Fruit fly (Drosophila melanogaster) whole organism, embryonic: ENCODE data around the gene AstA-R1.

Experiments used
- ATbp ChIP-seq: fragments of 200-800 bp; sonication (Bioruptor generic); optimal IDR thresholded peaks from 2 replicates; lab custom pipeline; 2017; ENCODE audit warnings: missing biosample characterization, mild to moderate bottlenecking, missing genetic modification characterization, missing genetic modification reagents
- CG17829 ChIP-seq: fragments of 200-800 bp; optimal IDR thresholded peaks from 2 replicates; lab custom pipeline; 2019; ENCODE audit warnings: missing biosample characterization, mild to moderate bottlenecking, missing genetic modification characterization, moderate library complexity
- CG1792 ChIP-seq: fragments of 200-800 bp; sonication (Bioruptor generic); optimal IDR thresholded peaks from 2 replicates; lab custom pipeline; 2016; ENCODE audit warnings: missing biosample characterization, missing genetic modification characterization
- CG1832 ChIP-seq: fragments of 200-800 bp; sonication (Bioruptor generic); optimal IDR thresholded peaks from 2 replicates; lab custom pipeline; 2017; ENCODE audit warnings: missing biosample characterization, mild to moderate bottlenecking, missing genetic modification characterization, inconsistent platforms
- CG18764 ChIP-seq: fragments of 200-800 bp; sonication (Bioruptor generic); optimal IDR thresholded peaks from 3 replicates; lab custom pipeline; 2016; ENCODE audit warnings: missing biosample characterization, missing genetic modification characterization
- CG2116 ChIP-seq: fragments of 200-800 bp; sonication (Bioruptor generic); optimal IDR thresholded peaks from 3 replicates; lab custom pipeline; 2018; ENCODE audit warnings: missing biosample characterization, mild to moderate bottlenecking, missing genetic modification characterization
- CG2202 ChIP-seq: fragments of 200-800 bp; sonication (Bioruptor generic); optimal IDR thresholded peaks from 2 replicates; lab custom pipeline; 2018; ENCODE audit warnings: missing biosample characterization, mild to moderate bottlenecking, missing genetic modification characterization
- CG2712 ChIP-seq: fragments of 200-800 bp; optimal IDR thresholded peaks from 3 replicates; lab custom pipeline; 2019; ENCODE audit warnings: missing biosample characterization, mild to moderate bottlenecking, missing genetic modification characterization, moderate library complexity
- CG4282 ChIP-seq: fragments of 200-800 bp; sonication (Bioruptor generic); optimal IDR thresholded peaks from 2 replicates; lab custom pipeline; 2016; ENCODE audit warnings: missing biosample characterization, missing genetic modification characterization
- CG5245 ChIP-seq: fragments of 200-800 bp; sonication (Bioruptor generic); optimal IDR thresholded peaks from 3 replicates; lab custom pipeline; 2016; ENCODE audit warnings: missing biosample characterization, missing genetic modification characterization
- CG5953 ChIP-seq: fragments of 200-800 bp; sonication (Bioruptor generic); IDR thresholded peaks from 2 replicates; pipeline ENCODE4 v1.3.6; 2022; ENCODE audit warnings: missing biosample characterization, missing genetic modification characterization
- CG6254 ChIP-seq: fragments of 200-800 bp; sonication (Bioruptor generic); optimal IDR thresholded peaks from 3 replicates; lab custom pipeline; 2017; ENCODE audit warnings: mild to moderate bottlenecking, missing biosample characterization, missing genetic modification reagents, missing genetic modification characterization
- CG6683 ChIP-seq: fragments of 200-800 bp; sonication (Bioruptor generic); optimal IDR thresholded peaks from 2 replicates; lab custom pipeline; 2017; ENCODE audit warnings: missing biosample characterization, mild to moderate bottlenecking, missing genetic modification characterization, missing genetic modification reagents
- CG7745 ChIP-seq: fragments of 200-800 bp; sonication (Bioruptor generic); optimal IDR thresholded peaks from 2 replicates; lab custom pipeline; 2018; ENCODE audit warnings: missing biosample characterization, mild to moderate bottlenecking, missing genetic modification characterization, moderate library complexity
- CG7987 ChIP-seq: fragments of 200-800 bp; sonication (Bioruptor generic); optimal IDR thresholded peaks from 2 replicates; lab custom pipeline; 2018; ENCODE audit warnings: missing biosample characterization, mild to moderate bottlenecking, missing genetic modification characterization, moderate library complexity
- CG8281 ChIP-seq: fragments of 200-800 bp; sonication (Bioruptor generic); optimal IDR thresholded peaks from 2 replicates; lab custom pipeline; 2018; ENCODE audit warnings: missing biosample characterization, mild to moderate bottlenecking, missing genetic modification characterization, moderate library complexity
- Dbx ChIP-seq: fragments of 200-800 bp; sonication (Bioruptor generic); IDR thresholded peaks from 3 replicates; pipeline ENCODE4 v1.3.6; 2022; ENCODE audit warnings: missing biosample characterization, missing genetic modification characterization
- Dip3 ChIP-seq: fragments of 200-800 bp; sonication (Bioruptor generic); optimal IDR thresholded peaks from 3 replicates; lab custom pipeline; 2016; ENCODE audit warnings: missing biosample characterization, missing genetic modification characterization
- Drgx ChIP-seq: fragments of 200-800 bp; sonication (Bioruptor generic); IDR thresholded peaks from 2 replicates; pipeline ENCODE4 v1.3.6; 2022; ENCODE audit warnings: missing biosample characterization, missing genetic modification characterization
- E2f2 ChIP-seq: fragments of 200-800 bp; sonication (Bioruptor generic); IDR thresholded peaks from 2 replicates; pipeline ENCODE4 v1.3.6; 2022; ENCODE audit warnings: missing biosample characterization, missing genetic modification characterization
- Fer3 ChIP-seq: fragments of 200-800 bp; sonication (Bioruptor generic); optimal IDR thresholded peaks from 2 replicates; lab custom pipeline; 2018; ENCODE audit warnings: missing biosample characterization, mild to moderate bottlenecking, missing genetic modification characterization, moderate library complexity
- HmgZ ChIP-seq: fragments of 200-800 bp; sonication (Bioruptor generic); optimal IDR thresholded peaks from 2 replicates; lab custom pipeline; 2018; ENCODE audit warnings: missing biosample characterization, mild to moderate bottlenecking, missing genetic modification characterization
- Hr78 ChIP-seq, 2 experiments: fragments of 200-800 bp in 1 of 2; fragments of >200 bp in 1 of 2; sonication (Bioruptor generic) in 1 of 2; optimal IDR thresholded peaks; 2 replicates each; lab custom pipeline; 2017 to 2019; ENCODE audit warnings: missing biosample characterization in 2 of 2, missing genetic modification characterization in 2 of 2, mild to moderate bottlenecking in 1 of 2, moderate library complexity in 1 of 2
- Lim3 ChIP-seq: fragments of 200-800 bp; sonication (Bioruptor generic); IDR thresholded peaks from 2 replicates; pipeline ENCODE4 v1.3.6; 2022; ENCODE audit warnings: missing biosample characterization, missing genetic modification characterization
- Meics ChIP-seq: fragments of 200-800 bp; sonication (Bioruptor generic); optimal IDR thresholded peaks from 2 replicates; lab custom pipeline; 2017; ENCODE audit warnings: missing biosample characterization, mild to moderate bottlenecking, missing genetic modification characterization
- Neu2 ChIP-seq: fragments of 200-800 bp; sonication (Bioruptor generic); optimal IDR thresholded peaks from 3 replicates; lab custom pipeline; 2016; ENCODE audit warnings: missing biosample characterization, missing genetic modification characterization, borderline replicate concordance
- Nf-YC ChIP-seq: fragments of 200-800 bp; optimal IDR thresholded peaks from 3 replicates; lab custom pipeline; 2019; ENCODE audit warnings: missing biosample characterization, mild to moderate bottlenecking, missing genetic modification characterization, moderate library complexity
- Poxn ChIP-seq: fragments of 200-800 bp; sonication (Bioruptor generic); IDR thresholded peaks from 2 replicates; pipeline ENCODE4 v1.3.6; 2022; ENCODE audit warnings: missing biosample characterization, missing genetic modification characterization
- Trl ChIP-seq, 3 experiments: fragments of >200 bp in 2 of 3; fragments of 200-800 bp in 1 of 3; sonication (Bioruptor generic) in 1 of 3; optimal IDR thresholded peaks; 2 replicates in 1 of 3; 3 replicates in 2 of 3; lab custom pipeline; 2016 to 2017; ENCODE audit warnings: missing biosample characterization in 1 of 3, missing genetic modification characterization in 1 of 3
- cg ChIP-seq: fragments of 200-800 bp; sonication (Bioruptor generic); optimal IDR thresholded peaks from 3 replicates; lab custom pipeline; 2019; ENCODE audit warnings: missing biosample characterization, mild to moderate bottlenecking, missing genetic modification characterization, moderate library complexity
- corto ChIP-seq: fragments of 200-800 bp; sonication (Bioruptor generic); optimal IDR thresholded peaks from 2 replicates; lab custom pipeline; 2016; ENCODE audit warnings: missing biosample characterization, mild to moderate bottlenecking, missing genetic modification characterization, moderate library complexity
- dmrt99B ChIP-seq: fragments of 200-800 bp; sonication (Bioruptor generic); optimal IDR thresholded peaks from 2 replicates; lab custom pipeline; 2018; ENCODE audit warnings: missing biosample characterization, mild to moderate bottlenecking, missing genetic modification characterization, moderate library complexity
- gem ChIP-seq: fragments of 200-800 bp; sonication (Bioruptor generic); optimal IDR thresholded peaks from 2 replicates; lab custom pipeline; 2019; ENCODE audit warnings: missing biosample characterization, mild to moderate bottlenecking, missing genetic modification characterization, moderate library complexity
- lola ChIP-seq, 3 experiments: fragments of >200 bp in 2 of 3; fragments of 200-800 bp in 1 of 3; sonication (Bioruptor generic) in 1 of 3; optimal IDR thresholded peaks; 2 replicates each; lab custom pipeline; 2017 to 2019; ENCODE audit warnings: missing biosample characterization in 3 of 3, missing genetic modification characterization in 3 of 3, mild to moderate bottlenecking in 1 of 3, moderate library complexity in 1 of 3
- nerfin-1 ChIP-seq: fragments of 200-800 bp; sonication (Bioruptor generic); optimal IDR thresholded peaks from 3 replicates; lab custom pipeline; 2019; ENCODE audit warnings: missing biosample characterization, mild to moderate bottlenecking, missing genetic modification characterization, moderate library complexity
- nom ChIP-seq: fragments of 200-800 bp; sonication (Bioruptor generic); optimal IDR thresholded peaks from 2 replicates; lab custom pipeline; 2017; ENCODE audit warnings: missing biosample characterization, missing genetic modification characterization, mild to moderate bottlenecking, moderate library complexity, missing genetic modification reagents
- seq ChIP-seq: fragments of 200-800 bp; sonication (Bioruptor generic); IDR thresholded peaks from 2 replicates; pipeline ENCODE4 v1.3.6; 2022; ENCODE audit warnings: missing biosample characterization, missing genetic modification characterization
- sisA ChIP-seq: fragments of 200-800 bp; sonication (Bioruptor generic); IDR thresholded peaks from 2 replicates; pipeline ENCODE4 v1.3.6; 2022; ENCODE audit warnings: missing biosample characterization, missing genetic modification characterization
- slou ChIP-seq: fragments of 200-800 bp; sonication (Bioruptor generic); optimal IDR thresholded peaks from 3 replicates; lab custom pipeline; 2016; ENCODE audit warnings: missing biosample characterization, missing genetic modification characterization
- ssp ChIP-seq: fragments of 200-800 bp; sonication (Bioruptor generic); IDR thresholded peaks from 2 replicates; pipeline ENCODE4 v1.3.6; 2022; ENCODE audit warnings: missing biosample characterization, missing genetic modification characterization
- tio ChIP-seq: fragments of 200-800 bp; sonication (Bioruptor generic); optimal IDR thresholded peaks from 2 replicates; lab custom pipeline; 2017; ENCODE audit warnings: missing biosample characterization, missing genetic modification characterization, inconsistent platforms

The AstA-R1 gene

dm6 chrX:3681729-3682482, 107.6 kb downstream of the AstA-R1 start (continued):
- TF ChIP-seq HmgZ (tag; lab: Kevin White, UChicago) (no peak), corto (GFP tag; lab: Kevin White, UChicago) (peak; percentile 5), Meics (GFP tag; lab: Kevin White, UChicago) (peak; percentile 68), nerfin-1 (tag; lab: Kevin White, UChicago) (no peak), lola (GFP tag; optimal IDR thresholded peaks at IDR 0.05; lab: Kevin White, UChicago) (peak in 1 of 3 experiments; percentile 14), CG2712 (tag; lab: Kevin White, UChicago) (peak; percentile 34)
- TF ChIP-seq, all 482 proteins: peak for 62

- TF ChIP-seq Neu2 = no peak
- peak; percentile 94 for TF ChIP-seq CG8281
- TF ChIP-seq CG2116 (GFP tag; lab: Kevin White, UChicago) = no peak
- peak; percentile 64 for TF ChIP-seq cg (GFP tag; lab: Kevin White, UChicago)
- no peak for TF ChIP-seq Lim3 (GFP tag; lab: Robert Waterston, UW)
- TF ChIP-seq CG5245 (GFP tag; lab: Kevin White, UChicago) = no peak
- TF ChIP-seq sisA (GFP tag; lab: Robert Waterston, UW) = no peak
- TF ChIP-seq seq (GFP tag; lab: Robert Waterston, UW) = no peak
- TF ChIP-seq nom (GFP tag; lab: Kevin White, UChicago) = no peak
- TF ChIP-seq CG18764 (GFP tag; lab: Kevin White, UChicago) = no peak
- TF ChIP-seq Poxn (GFP tag; lab: Robert Waterston, UW) = no peak
- TF ChIP-seq CG6254 (GFP tag; lab: Kevin White, UChicago) = no peak
- TF ChIP-seq nerfin-1 (tag; lab: Kevin White, UChicago) = no peak
- TF ChIP-seq CG7987 (GFP tag; lab: Kevin White, UChicago) = no peak
- TF ChIP-seq Nf-YC (tag; lab: Kevin White, UChicago) = no peak
- no peak for TF ChIP-seq CG17829 (tag; lab: Kevin White, UChicago)
- no peak for TF ChIP-seq tio
- no peak for TF ChIP-seq Dbx (GFP tag; lab: Robert Waterston, UW)
- peak; percentile 17 to 26 for TF ChIP-seq Trl (optimal IDR thresholded peaks at IDR 0.05; lab: Kevin White, UChicago)
- no peak for TF ChIP-seq Trl (GFP tag; optimal IDR thresholded peaks at IDR 0.05; lab: Kevin White, UChicago)
- TF ChIP-seq CG4282 = no peak
- TF ChIP-seq slou = no peak
- TF ChIP-seq gem (tag; lab: Kevin White, UChicago) = no peak
- no peak for TF ChIP-seq CG7745 (tag; lab: Kevin White, UChicago)
- TF ChIP-seq ATbp = no peak
- no peak for TF ChIP-seq Dip3 (GFP tag; lab: Kevin White, UChicago)
- TF ChIP-seq Hr78 (GFP tag; optimal IDR thresholded peaks at IDR 0.05; lab: Kevin White, UChicago) = peak in 1 of 2 experiments; percentile 96
- TF ChIP-seq CG5953 = no peak
- TF ChIP-seq Fer3 (tag; lab: Kevin White, UChicago) = no peak
- TF ChIP-seq CG1792 = no peak
- TF ChIP-seq ssp (GFP tag; lab: Robert Waterston, UW) = no peak
- TF ChIP-seq E2f2 (GFP tag; lab: Robert Waterston, UW) = no peak
- TF ChIP-seq CG1832 (GFP tag; lab: Kevin White, UChicago) = peak; percentile 56
- no peak for TF ChIP-seq Drgx
- no peak for TF ChIP-seq CG2202
- no peak for TF ChIP-seq dmrt99B (tag; lab: Kevin White, UChicago)
- no peak for TF ChIP-seq CG6683 (GFP tag; lab: Kevin White, UChicago)
- TF ChIP-seq, all 482 proteins: peak for 5
These were observed 108.1 kb downstream of the AstA-R1 start for dm6 chrX:3682483-3682813.
